Worm (Caenorhabditis elegans) whole organism, L3 larva: ENCODE measurements around the gene C34B4.2.

Experiments
- R02D3.7 ChIP-seq: fragments of 150-350 bp; optimal IDR thresholded peaks from 2 replicates; lab custom pipeline; 2014; ENCODE audit warnings: missing biosample characterization, missing genetic modification characterization
- aly-2 ChIP-seq: fragments of 150-350 bp; optimal IDR thresholded peaks from 2 replicates; lab custom pipeline; 2014; ENCODE audit warnings: missing biosample characterization, missing genetic modification characterization
- ceh-16 ChIP-seq: sonication (generic microtip); optimal IDR thresholded peaks from 2 replicates; lab custom pipeline; 2017; ENCODE audit warnings: missing biosample characterization, missing genetic modification characterization
- ceh-28 ChIP-seq: fragments of 150-350 bp; optimal IDR thresholded peaks from 2 replicates; lab custom pipeline; 2014; ENCODE audit warnings: missing biosample characterization, missing genetic modification reagents, missing genetic modification characterization
- ceh-82 ChIP-seq: fragments of 150-350 bp; optimal IDR thresholded peaks from 2 replicates; lab custom pipeline; 2014; ENCODE audit warnings: missing biosample characterization, missing genetic modification characterization
- daf-12 ChIP-seq: fragments of 150-350 bp; optimal IDR thresholded peaks from 2 replicates; lab custom pipeline; 2014; ENCODE audit warnings: missing biosample characterization, missing genetic modification reagents, missing genetic modification characterization
- egl-27 ChIP-seq: sonication (generic microtip); optimal IDR thresholded peaks from 4 replicates; lab custom pipeline; 2017; ENCODE audit warnings: missing biosample characterization, missing genetic modification reagents, missing genetic modification characterization
- egl-5 ChIP-seq: fragments of 150-350 bp; optimal IDR thresholded peaks from 2 replicates; lab custom pipeline; 2017; ENCODE audit warnings: missing biosample characterization, missing genetic modification reagents, missing genetic modification characterization, inconsistent platforms
- elt-1 ChIP-seq: fragments of 150-350 bp; optimal IDR thresholded peaks from 2 replicates; lab custom pipeline; 2014; ENCODE audit warnings: missing biosample characterization, missing genetic modification characterization
- elt-2 ChIP-seq: sonication (generic microtip); optimal IDR thresholded peaks from 2 replicates; lab custom pipeline; 2016; ENCODE audit warnings: missing genetic modification reagents, mild to moderate bottlenecking, missing genetic modification characterization, missing compliant biosample characterization
- elt-3 ChIP-seq, 3 experiments: fragments of 150-350 bp in 1 of 3; sonication (generic microtip) in 2 of 3; optimal IDR thresholded peaks; 2 replicates in 2 of 3; 4 replicates in 1 of 3; lab custom pipeline; 2014 to 2017; ENCODE audit warnings: missing biosample characterization in 3 of 3, missing genetic modification characterization in 3 of 3
- eor-1 ChIP-seq, 2 experiments: fragments of 150-350 bp; optimal IDR thresholded peaks; 2 replicates each; lab custom pipeline; 2014 to 2018; ENCODE audit warnings: missing biosample characterization in 2 of 2, missing genetic modification characterization in 2 of 2
- jun-1 ChIP-seq: fragments of 150-350 bp; optimal IDR thresholded peaks from 2 replicates; lab custom pipeline; 2014; ENCODE audit warnings: missing biosample characterization, missing genetic modification reagents, missing genetic modification characterization
- lin-15B ChIP-seq: fragments of 150-350 bp; optimal IDR thresholded peaks from 2 replicates; lab custom pipeline; 2014; ENCODE audit warnings: missing biosample characterization, missing genetic modification characterization
- lin-39 ChIP-seq: fragments of 150-350 bp; optimal IDR thresholded peaks from 2 replicates; lab custom pipeline; 2018; ENCODE audit warnings: missing biosample characterization, missing genetic modification reagents, missing genetic modification characterization
- lsy-12 ChIP-seq: sonication (generic microtip); optimal IDR thresholded peaks from 2 replicates; lab custom pipeline; 2016; ENCODE audit warnings: mild to moderate bottlenecking, missing genetic modification characterization, missing compliant biosample characterization
- mml-1 ChIP-seq: fragments of 150-350 bp; sonication (generic microtip); optimal IDR thresholded peaks from 3 replicates; lab custom pipeline; 2014; ENCODE audit warnings: missing biosample characterization, missing genetic modification characterization
- nfya-1 ChIP-seq: sonication (generic microtip); optimal IDR thresholded peaks from 2 replicates; lab custom pipeline; 2017; ENCODE audit warnings: missing genetic modification characterization, mild to moderate bottlenecking, missing compliant biosample characterization, antibody characterized with exemption, moderate library complexity; ENCODE audit not compliant: insufficient read depth
- nhr-11 ChIP-seq: fragments of 150-350 bp; optimal IDR thresholded peaks from 2 replicates; lab custom pipeline; 2014; ENCODE audit warnings: missing biosample characterization, missing genetic modification characterization
- nhr-237 ChIP-seq: fragments of 150-350 bp; optimal IDR thresholded peaks from 2 replicates; lab custom pipeline; 2014; ENCODE audit warnings: missing biosample characterization, missing genetic modification characterization
- nhr-25 ChIP-seq: sonication (generic microtip); optimal IDR thresholded peaks from 2 replicates; lab custom pipeline; 2017; ENCODE audit warnings: missing biosample characterization, missing genetic modification characterization
- nhr-43 ChIP-seq: sonication (generic microtip); optimal IDR thresholded peaks from 2 replicates; lab custom pipeline; 2016; ENCODE audit warnings: mild to moderate bottlenecking, missing genetic modification characterization, missing compliant biosample characterization; ENCODE audit not compliant: poor library complexity, severe bottlenecking
- nhr-67 ChIP-seq: fragments of 150-350 bp; optimal IDR thresholded peaks from 2 replicates; lab custom pipeline; 2014; ENCODE audit warnings: missing biosample characterization, missing genetic modification characterization
- pha-4 ChIP-seq: fragments of 150-350 bp; optimal IDR thresholded peaks from 2 replicates; lab custom pipeline; 2014; ENCODE audit warnings: missing biosample characterization, missing genetic modification reagents, missing genetic modification characterization
- pqm-1 ChIP-seq: fragments of 150-350 bp; optimal IDR thresholded peaks from 2 replicates; lab custom pipeline; 2017; ENCODE audit warnings: missing biosample characterization, missing genetic modification characterization, inconsistent platforms
- sea-2 ChIP-seq: fragments of 150-350 bp; sonication (generic microtip); optimal IDR thresholded peaks from 4 replicates; lab custom pipeline; 2014; ENCODE audit warnings: missing biosample characterization, missing genetic modification reagents, missing genetic modification characterization
- skn-1 ChIP-seq: fragments of 150-350 bp; optimal IDR thresholded peaks from 2 replicates; lab custom pipeline; 2014; ENCODE audit warnings: missing biosample characterization, missing genetic modification characterization
- snpc-4 ChIP-seq: fragments of 150-350 bp; optimal IDR thresholded peaks from 2 replicates; lab custom pipeline; 2014; ENCODE audit warnings: missing biosample characterization, missing genetic modification characterization
- tbx-2 ChIP-seq: sonication (generic microtip); optimal IDR thresholded peaks from 2 replicates; lab custom pipeline; 2016; ENCODE audit warnings: mild to moderate bottlenecking, missing genetic modification characterization, missing compliant biosample characterization
- unc-39 ChIP-seq: sonication (generic microtip); optimal IDR thresholded peaks from 4 replicates; lab custom pipeline; 2017; ENCODE audit warnings: missing biosample characterization, missing genetic modification characterization
- unc-62 ChIP-seq: fragments of 150-350 bp; sonication (generic microtip); optimal IDR thresholded peaks from 4 replicates; lab custom pipeline; 2014; ENCODE audit warnings: missing biosample characterization, missing genetic modification reagents, missing genetic modification characterization
- zag-1 ChIP-seq: fragments of 150-350 bp; optimal IDR thresholded peaks from 2 replicates; lab custom pipeline; 2014; ENCODE audit warnings: missing biosample characterization, missing genetic modification characterization
- ztf-4 ChIP-seq: fragments of 150-350 bp; optimal IDR thresholded peaks from 2 replicates; lab custom pipeline; 2014; ENCODE audit warnings: missing biosample characterization, missing genetic modification characterization

C34B4.2 gene

ce11 chrV:13095654-13096053 is 12.8 kb downstream of the C34B4.2 start, which contains the start of gene C34B4.5:
Gene C34B4.5 (plus strand): TSS chrV:13095954.
- TF ChIP-seq snpc-4 (no peak), pqm-1 (no peak), lsy-12 (tag; lab: Kevin White, UChicago) (no peak), ceh-82 (tag; lab: Kevin White, UChicago) (no peak), lin-15B (tag; lab: Kevin White, UChicago) (no peak), mml-1 (tag; lab: Kevin White, UChicago) (no peak), elt-2 (no peak), elt-3 (tag; optimal IDR thresholded peaks at IDR 0.05; lab: Kevin White, UChicago) (no peak), nfya-1 (tag; lab: Kevin White, UChicago) (no peak), egl-27 (tag; lab: Kevin White, UChicago) (no peak), nhr-25 (tag; lab: Kevin White, UChicago) (no peak), ceh-28 (tag; lab: Kevin White, UChicago) (no peak), nhr-11 (tag; lab: Kevin White, UChicago) (no peak), unc-62 (GFP tag; lab: Kevin White, UChicago) (no peak), skn-1 (no peak), zag-1 (tag; lab: Kevin White, UChicago) (no peak)

ce11 chrV:13105840-13106429 is 23.1 kb downstream of the C34B4.2 start:
- TF ChIP-seq egl-5 (tag; lab: Kevin White, UChicago) (peak; percentile 45), skn-1 (no peak), nhr-25 (tag; lab: Kevin White, UChicago) (no peak), lin-15B (tag; lab: Kevin White, UChicago) (no peak)
- TF ChIP-seq, all 47 proteins: peak for 1

DNA sequence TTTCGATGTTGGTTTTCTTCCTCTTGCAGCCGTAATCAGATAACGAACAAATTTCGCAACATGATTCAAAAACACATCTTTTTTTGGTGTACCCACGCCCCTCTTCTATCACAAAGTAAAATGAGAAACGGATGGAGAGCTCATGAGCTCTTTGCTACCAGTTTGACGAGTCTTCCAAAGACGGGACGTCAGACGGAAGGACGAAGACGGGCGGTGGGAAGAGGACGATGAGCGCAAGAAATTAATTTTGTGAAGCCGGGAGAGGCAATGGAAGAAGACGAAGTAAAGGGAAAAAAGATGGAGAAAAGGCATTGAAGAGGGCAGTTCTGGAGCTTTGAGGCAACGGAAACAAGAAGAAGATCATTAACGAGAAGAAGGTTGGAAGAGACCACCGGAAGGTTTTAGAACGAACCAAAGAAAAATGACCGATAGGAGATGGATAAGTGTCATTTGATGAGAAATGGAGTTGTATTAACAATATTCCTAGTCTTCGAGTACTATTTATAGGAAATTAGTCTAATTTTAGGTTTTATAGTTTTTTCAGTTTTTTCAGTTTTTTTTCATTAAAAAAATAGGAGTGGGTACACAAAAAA is 28.8 kb downstream of the C34B4.2 start:
- no peak for TF ChIP-seq nhr-237 (tag; lab: Kevin White, UChicago)
- no peak for TF ChIP-seq elt-3 (tag; optimal IDR thresholded peaks at IDR 0.05; lab: Kevin White, UChicago)
- no peak for TF ChIP-seq jun-1 (tag; lab: Kevin White, UChicago)
- no peak for TF ChIP-seq tbx-2
- peak; percentile 73 for TF ChIP-seq lin-39 (tag; lab: Kevin White, UChicago)
- TF ChIP-seq lin-15B (tag; lab: Kevin White, UChicago) = no peak
- TF ChIP-seq egl-27 (tag; lab: Kevin White, UChicago) = no peak
- no peak for TF ChIP-seq unc-39 (tag; lab: Kevin White, UChicago)
- no peak for TF ChIP-seq nhr-25 (tag; lab: Kevin White, UChicago)
- TF ChIP-seq mml-1 (tag; lab: Kevin White, UChicago) = no peak
- no peak for TF ChIP-seq nhr-43 (tag; lab: Kevin White, UChicago)
- no peak for TF ChIP-seq aly-2
- no peak for TF ChIP-seq sea-2
- TF ChIP-seq elt-1 (tag; lab: Kevin White, UChicago) = peak; percentile 36
- TF ChIP-seq pha-4 (tag; lab: Kevin White, UChicago) = no peak

ce11 chrV:13112937-13113497 is 30.2 kb downstream of the C34B4.2 start:
- TF ChIP-seq ztf-4 (no peak), unc-62 (GFP tag; lab: Kevin White, UChicago) (peak; percentile 8), eor-1 (tag; optimal IDR thresholded peaks at IDR 0.05; lab: Kevin White, UChicago) (no peak), elt-1 (tag; lab: Kevin White, UChicago) (peak; percentile 9)

DNA sequence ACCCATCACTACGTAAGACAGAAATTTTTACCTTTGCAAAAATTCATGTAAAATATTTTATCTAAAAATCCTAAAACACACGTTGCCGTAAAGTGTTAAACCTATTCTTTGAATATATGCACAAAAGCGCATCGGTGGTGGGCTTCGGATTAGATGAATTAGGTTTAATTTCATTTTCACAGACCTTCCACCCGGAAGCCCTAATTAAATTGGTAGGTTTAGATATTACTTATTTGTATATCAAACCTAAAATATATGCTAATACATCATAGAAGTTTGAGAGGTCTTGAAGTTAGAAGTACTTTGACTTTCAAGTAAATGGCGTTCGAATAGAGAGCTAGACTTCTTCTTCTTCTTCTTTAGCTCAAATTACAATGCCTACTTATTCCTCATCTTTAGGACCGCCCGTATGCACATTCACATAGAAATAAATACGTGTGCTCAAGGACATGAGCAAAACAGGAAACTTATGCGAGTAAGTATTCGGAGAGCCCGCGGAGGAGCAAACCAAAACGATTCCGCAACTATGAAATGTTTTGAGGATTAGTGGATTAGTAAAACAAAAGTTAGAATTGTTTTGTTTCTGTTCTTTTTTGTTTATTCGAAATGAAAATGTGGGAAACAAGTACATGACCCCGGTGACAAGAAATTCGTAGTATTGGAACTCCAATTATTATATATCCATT is 31.8 kb downstream of the C34B4.2 start:
- TF ChIP-seq ceh-16 (no peak), nhr-237 (tag; lab: Kevin White, UChicago) (no peak), nhr-67 (no peak), daf-12 (tag; lab: Kevin White, UChicago) (no peak), pha-4 (tag; lab: Kevin White, UChicago) (no peak), R02D3.7 (tag; lab: Kevin White, UChicago) (no peak)
